Fruit fly (Drosophila melanogaster) whole organism, embryonic: ENCODE data around the gene EMC5.

Experiments
- Ada2b ChIP-seq: fragments of 200-800 bp; sonication (Bioruptor generic); IDR thresholded peaks from 2 replicates; pipeline ENCODE4 v1.3.6; 2022; ENCODE audit warnings: missing biosample characterization, missing genetic modification characterization
- Aef1 ChIP-seq: fragments of 200-800 bp; sonication (Bioruptor generic); IDR thresholded peaks from 3 replicates; pipeline ENCODE4 v1.3.6; 2022; ENCODE audit warnings: missing biosample characterization, missing genetic modification characterization
- CG10267 ChIP-seq: fragments of 200-800 bp; sonication (Bioruptor generic); optimal IDR thresholded peaks from 2 replicates; lab custom pipeline; 2018; ENCODE audit warnings: missing biosample characterization, mild to moderate bottlenecking, missing genetic modification characterization, moderate library complexity
- CG10321 ChIP-seq: fragments of 200-800 bp; sonication (Bioruptor generic); IDR thresholded peaks from 2 replicates; pipeline ENCODE4 v1.3.6; 2022; ENCODE audit warnings: missing biosample characterization, missing genetic modification characterization
- CG11093 ChIP-seq: fragments of 200-800 bp; sonication (Bioruptor generic); IDR thresholded peaks from 3 replicates; pipeline ENCODE4 v1.3.6; 2022; ENCODE audit warnings: missing biosample characterization, missing genetic modification characterization
- CG11247 ChIP-seq: fragments of 200-800 bp; sonication (Bioruptor generic); IDR thresholded peaks from 2 replicates; pipeline ENCODE4 v1.3.6; 2022; ENCODE audit warnings: missing biosample characterization, missing genetic modification characterization
- CG11723 ChIP-seq: fragments of 200-800 bp; sonication (Bioruptor generic); optimal IDR thresholded peaks from 2 replicates; lab custom pipeline; 2017; ENCODE audit warnings: missing biosample characterization, mild to moderate bottlenecking, missing genetic modification characterization
- CG14860 ChIP-seq: fragments of 200-800 bp; sonication (Bioruptor generic); IDR thresholded peaks from 3 replicates; pipeline ENCODE4 v1.3.6; 2022; ENCODE audit warnings: missing biosample characterization, missing genetic modification characterization; ENCODE audit not compliant: partially characterized antibody
- CG15011 ChIP-seq: fragments of 200-800 bp; sonication (Bioruptor generic); optimal IDR thresholded peaks from 3 replicates; lab custom pipeline; 2018; ENCODE audit warnings: missing biosample characterization, mild to moderate bottlenecking, missing genetic modification characterization
- CG15073 ChIP-seq: fragments of 200-800 bp; sonication (Bioruptor generic); optimal IDR thresholded peaks from 2 replicates; lab custom pipeline; 2016; ENCODE audit warnings: missing biosample characterization, missing genetic modification characterization
- CG17802 ChIP-seq: fragments of 200-800 bp; sonication (Bioruptor generic); optimal IDR thresholded peaks from 2 replicates; lab custom pipeline; 2018; ENCODE audit warnings: missing biosample characterization, mild to moderate bottlenecking, missing genetic modification characterization, moderate library complexity
- CG1832 ChIP-seq: fragments of 200-800 bp; sonication (Bioruptor generic); optimal IDR thresholded peaks from 2 replicates; lab custom pipeline; 2017; ENCODE audit warnings: missing biosample characterization, mild to moderate bottlenecking, missing genetic modification characterization, inconsistent platforms
- CG18619 ChIP-seq: fragments of 200-800 bp; sonication (Bioruptor generic); optimal IDR thresholded peaks from 3 replicates; lab custom pipeline; 2017; ENCODE audit warnings: missing biosample characterization, mild to moderate bottlenecking, missing genetic modification characterization
- CG18764 ChIP-seq: fragments of 200-800 bp; sonication (Bioruptor generic); optimal IDR thresholded peaks from 3 replicates; lab custom pipeline; 2016; ENCODE audit warnings: missing biosample characterization, missing genetic modification characterization
- CG2889 ChIP-seq: fragments of 200-800 bp; sonication (Bioruptor generic); IDR thresholded peaks from 3 replicates; pipeline ENCODE4 v1.3.6; 2022; ENCODE audit warnings: missing biosample characterization, missing genetic modification characterization
- CG31365 ChIP-seq: fragments of 200-800 bp; sonication (Bioruptor generic); optimal IDR thresholded peaks from 2 replicates; lab custom pipeline; 2018; ENCODE audit warnings: missing biosample characterization, mild to moderate bottlenecking, missing genetic modification characterization
- CG33213 ChIP-seq: fragments of 200-800 bp; sonication (Bioruptor generic); optimal IDR thresholded peaks from 3 replicates; lab custom pipeline; 2016; ENCODE audit warnings: missing biosample characterization, missing genetic modification characterization
- CG4730 ChIP-seq: fragments of 200-800 bp; sonication (Bioruptor generic); IDR thresholded peaks from 2 replicates; pipeline ENCODE4 v1.3.6; 2022; ENCODE audit warnings: missing biosample characterization, missing genetic modification characterization
- CG6175 ChIP-seq: fragments of 200-800 bp; sonication (Bioruptor generic); IDR thresholded peaks from 3 replicates; pipeline ENCODE4 v1.3.6; 2022; ENCODE audit warnings: missing biosample characterization, missing genetic modification characterization
- CG8388 ChIP-seq: fragments of 200-800 bp; sonication (Bioruptor generic); optimal IDR thresholded peaks from 2 replicates; lab custom pipeline; 2019; ENCODE audit warnings: missing biosample characterization, mild to moderate bottlenecking, missing genetic modification characterization, moderate library complexity
- CG8924 ChIP-seq: fragments of 200-800 bp; optimal IDR thresholded peaks from 3 replicates; lab custom pipeline; 2019; ENCODE audit warnings: missing biosample characterization, mild to moderate bottlenecking, missing genetic modification characterization, moderate library complexity
- CG8944 ChIP-seq: fragments of 200-800 bp; sonication (Bioruptor generic); optimal IDR thresholded peaks from 3 replicates; lab custom pipeline; 2016; ENCODE audit warnings: missing biosample characterization, missing genetic modification characterization
- CG9215 ChIP-seq: fragments of 200-800 bp; sonication (Bioruptor generic); IDR thresholded peaks from 2 replicates; pipeline ENCODE4 v1.3.6; 2022; ENCODE audit warnings: missing biosample characterization, missing genetic modification characterization
- CG9817 ChIP-seq: fragments of 200-800 bp; sonication (Bioruptor generic); optimal IDR thresholded peaks from 2 replicates; lab custom pipeline; 2018; ENCODE audit warnings: missing biosample characterization, mild to moderate bottlenecking, missing genetic modification characterization, moderate library complexity
- D ChIP-seq, 2 experiments: fragments of 200-800 bp in 1 of 2; fragments of >200 bp in 1 of 2; sonication (Bioruptor generic) in 1 of 2; optimal IDR thresholded peaks; 2 replicates in 1 of 2; 3 replicates in 1 of 2; lab custom pipeline; 2017; ENCODE audit warnings: mild to moderate bottlenecking in 1 of 2, missing biosample characterization in 1 of 2, missing genetic modification characterization in 1 of 2, missing genetic modification reagents in 1 of 2
- Dek ChIP-seq: fragments of 200-800 bp; sonication (Bioruptor generic); optimal IDR thresholded peaks from 3 replicates; lab custom pipeline; 2019; ENCODE audit warnings: missing biosample characterization, mild to moderate bottlenecking, missing genetic modification characterization, moderate library complexity
- Doc3 ChIP-seq: fragments of 200-800 bp; sonication (Bioruptor generic); IDR thresholded peaks from 3 replicates; pipeline ENCODE4 v1.3.6; 2022; ENCODE audit warnings: missing biosample characterization, missing genetic modification characterization; ENCODE audit not compliant: partially characterized antibody
- Hmx ChIP-seq: fragments of 200-800 bp; sonication (Bioruptor generic); optimal IDR thresholded peaks from 2 replicates; lab custom pipeline; 2016; ENCODE audit warnings: missing biosample characterization, missing genetic modification characterization
- Hr3 ChIP-seq: fragments of 200-800 bp; sonication (Bioruptor generic); optimal IDR thresholded peaks from 3 replicates; lab custom pipeline; 2016; ENCODE audit warnings: missing biosample characterization, missing genetic modification characterization
- Hr51 ChIP-seq, 2 experiments: fragments of 200-800 bp; sonication (Bioruptor generic); optimal IDR thresholded peaks; 2 replicates in 1 of 2; 3 replicates in 1 of 2; lab custom pipeline; 2016 to 2018; ENCODE audit warnings: missing biosample characterization in 2 of 2, missing genetic modification characterization in 2 of 2, mild to moderate bottlenecking in 1 of 2, moderate library complexity in 1 of 2
- Lim3 ChIP-seq: fragments of 200-800 bp; sonication (Bioruptor generic); IDR thresholded peaks from 2 replicates; pipeline ENCODE4 v1.3.6; 2022; ENCODE audit warnings: missing biosample characterization, missing genetic modification characterization
- Mrtf ChIP-seq: fragments of 200-800 bp; sonication (Bioruptor generic); IDR thresholded peaks from 3 replicates; pipeline ENCODE4 v1.3.6; 2022; ENCODE audit warnings: missing biosample characterization, missing genetic modification characterization
- Myb ChIP-seq: fragments of 200-800 bp; sonication (Bioruptor generic); optimal IDR thresholded peaks from 2 replicates; lab custom pipeline; 2016; ENCODE audit warnings: missing biosample characterization, missing genetic modification characterization
- Sox100B ChIP-seq: fragments of 200-800 bp; sonication (Bioruptor generic); optimal IDR thresholded peaks from 3 replicates; lab custom pipeline; 2018; ENCODE audit warnings: missing biosample characterization, mild to moderate bottlenecking, missing genetic modification characterization
- Tbp ChIP-seq: fragments of >200 bp; optimal IDR thresholded peaks from 2 replicates; lab custom pipeline; 2018; ENCODE audit warnings: missing biosample characterization, missing genetic modification characterization
- al ChIP-seq: fragments of 200-800 bp; sonication (Bioruptor generic); IDR thresholded peaks from 2 replicates; pipeline ENCODE4 v1.3.6; 2022; ENCODE audit warnings: missing biosample characterization, missing genetic modification characterization
- bab2 ChIP-seq: fragments of 200-800 bp; sonication (Bioruptor generic); optimal IDR thresholded peaks from 2 replicates; lab custom pipeline; 2016; ENCODE audit warnings: missing biosample characterization, missing genetic modification characterization
- bigmax ChIP-seq: fragments of 200-800 bp; sonication (Bioruptor generic); optimal IDR thresholded peaks from 2 replicates; lab custom pipeline; 2018; ENCODE audit warnings: missing biosample characterization, mild to moderate bottlenecking, missing genetic modification characterization
- dati ChIP-seq: fragments of 200-800 bp; sonication (Bioruptor generic); IDR thresholded peaks from 2 replicates; pipeline ENCODE4 v1.3.6; 2022; ENCODE audit warnings: missing biosample characterization, missing genetic modification characterization
- gt ChIP-seq: fragments of 200-800 bp; sonication (Bioruptor generic); IDR thresholded peaks from 2 replicates; pipeline ENCODE4 v1.3.6; 2022; ENCODE audit warnings: missing biosample characterization, missing genetic modification characterization
- lilli ChIP-seq: fragments of 200-800 bp; sonication (Bioruptor generic); optimal IDR thresholded peaks from 3 replicates; lab custom pipeline; 2016; ENCODE audit warnings: missing biosample characterization, missing genetic modification characterization
- oc ChIP-seq: fragments of 200-800 bp; sonication (Bioruptor generic); optimal IDR thresholded peaks from 2 replicates; lab custom pipeline; 2018; ENCODE audit warnings: missing biosample characterization, mild to moderate bottlenecking, missing genetic modification characterization, moderate library complexity
- pita ChIP-seq: fragments of 200-800 bp; sonication (Bioruptor generic); optimal IDR thresholded peaks from 2 replicates; lab custom pipeline; 2017; ENCODE audit warnings: missing biosample characterization, mild to moderate bottlenecking, missing genetic modification characterization
- sens ChIP-seq: fragments of 200-800 bp; sonication (Bioruptor generic); peaks from one replicate; lab custom pipeline; 2016; ENCODE audit warnings: missing biosample characterization, missing genetic modification characterization
- seq ChIP-seq: fragments of 200-800 bp; sonication (Bioruptor generic); IDR thresholded peaks from 2 replicates; pipeline ENCODE4 v1.3.6; 2022; ENCODE audit warnings: missing biosample characterization, missing genetic modification characterization
- stc ChIP-seq: fragments of 200-800 bp; sonication (Bioruptor generic); IDR thresholded peaks from 2 replicates; pipeline ENCODE4 v1.3.6; 2022; ENCODE audit warnings: missing biosample characterization, missing genetic modification characterization
- sug ChIP-seq: fragments of 200-800 bp; optimal IDR thresholded peaks from 2 replicates; lab custom pipeline; 2019; ENCODE audit warnings: missing biosample characterization, mild to moderate bottlenecking, missing genetic modification characterization, moderate library complexity
- tgo ChIP-seq: fragments of 200-800 bp; sonication (Bioruptor generic); IDR thresholded peaks from 3 replicates; pipeline ENCODE4 v1.3.6; 2022; ENCODE audit warnings: missing biosample characterization, missing genetic modification characterization
- tup ChIP-seq: fragments of 200-800 bp; sonication (Bioruptor generic); optimal IDR thresholded peaks from 2 replicates; lab custom pipeline; 2016; ENCODE audit warnings: missing biosample characterization, mild to moderate bottlenecking, missing genetic modification characterization, moderate library complexity
- tx ChIP-seq: fragments of 200-800 bp; sonication (Bioruptor generic); optimal IDR thresholded peaks from 2 replicates; lab custom pipeline; 2016; ENCODE audit warnings: missing biosample characterization, missing genetic modification characterization
- wdn ChIP-seq: fragments of 200-800 bp; sonication (Bioruptor generic); IDR thresholded peaks from 2 replicates; pipeline ENCODE4 v1.3.6; 2022; ENCODE audit warnings: missing biosample characterization, missing genetic modification characterization
- zf30C ChIP-seq: fragments of 200-800 bp; sonication (Bioruptor generic); optimal IDR thresholded peaks from 3 replicates; lab custom pipeline; 2018; ENCODE audit warnings: missing biosample characterization, mild to moderate bottlenecking, missing genetic modification characterization

The EMC5 gene

DNA sequence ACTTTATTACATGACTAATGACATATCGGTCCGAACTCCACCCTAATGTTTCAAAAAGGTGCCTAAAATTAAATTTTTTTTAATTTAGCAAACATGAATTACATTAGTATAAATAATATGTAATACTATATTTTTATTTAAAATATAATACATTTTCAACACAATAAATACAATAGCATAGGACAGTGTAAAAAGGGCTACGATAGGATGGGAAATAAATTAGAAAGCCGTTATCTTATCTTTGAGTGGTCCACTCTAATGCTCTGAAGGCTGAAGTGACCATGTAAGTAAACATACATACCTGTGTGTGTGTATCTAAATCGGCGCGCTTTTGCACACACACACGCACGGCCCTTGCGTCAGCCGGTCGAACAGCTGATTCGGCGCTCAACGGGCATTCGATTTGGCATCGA is 15.5 kb downstream of the EMC5 start, which contains the start of gene CG31793 (continued):
- no peak for TF ChIP-seq CG31365
- TF ChIP-seq CG2889 (GFP tag; lab: Robert Waterston, UW), result no peak
- peak; percentile 41 for TF ChIP-seq Sox100B (GFP tag; lab: Kevin White, UChicago)
- no peak for TF ChIP-seq wdn (GFP tag; lab: Robert Waterston, UW)
- TF ChIP-seq Aef1 (GFP tag; lab: Robert Waterston, UW), result 0 out of 3 replicates have a peak, but pooled peaks have one; percentile 16
- TF ChIP-seq CG10267, result peak; percentile 40
- no peak for TF ChIP-seq tup
- TF ChIP-seq Lim3 (GFP tag; lab: Robert Waterston, UW), result no peak
- TF ChIP-seq bab2, result no peak
- no peak for TF ChIP-seq CG11723 (GFP tag; lab: Kevin White, UChicago)
- peak; percentile 58; the same call in 1 of the 2 replicates for TF ChIP-seq Ada2b (GFP tag; lab: Robert Waterston, UW)
- TF ChIP-seq gt (GFP tag; lab: Robert Waterston, UW), result no peak
- TF ChIP-seq tgo (GFP tag; lab: Robert Waterston, UW), result peak; percentile 43; the same call in 1 of the 3 replicates
- peak; percentile 33; the same call in 1 of the 2 replicates for TF ChIP-seq CG10321
- TF ChIP-seq D (optimal IDR thresholded peaks at IDR 0.05; lab: Kevin White, UChicago), result no peak
- no peak for TF ChIP-seq D (GFP tag; optimal IDR thresholded peaks at IDR 0.05; lab: Kevin White, UChicago)
- TF ChIP-seq CG33213 (GFP tag; lab: Kevin White, UChicago), result no peak
- peak; percentile 68 for TF ChIP-seq sug (tag; lab: Kevin White, UChicago)
- TF ChIP-seq Dek, result peak; percentile 68
- no peak for TF ChIP-seq CG9215 (GFP tag; lab: Robert Waterston, UW)
- no peak for TF ChIP-seq dati
- no peak for TF ChIP-seq Doc3 (GFP tag; lab: Robert Waterston, UW)
- TF ChIP-seq CG15073 (GFP tag; lab: Kevin White, UChicago), result no peak
- peak; percentile 32 for TF ChIP-seq CG18619
- no peak for TF ChIP-seq CG4730 (GFP tag; lab: Robert Waterston, UW)
- no peak for TF ChIP-seq oc (tag; lab: Kevin White, UChicago)
- no peak for TF ChIP-seq CG11093 (GFP tag; lab: Robert Waterston, UW)
- TF ChIP-seq Mrtf, result no peak
- no peak for TF ChIP-seq Myb
- no peak for TF ChIP-seq CG17802 (tag; lab: Kevin White, UChicago)
- no peak for TF ChIP-seq stc
- TF ChIP-seq CG1832, result no peak
- TF ChIP-seq zf30C (GFP tag; lab: Kevin White, UChicago), result no peak
- no peak for TF ChIP-seq Hmx (GFP tag; lab: Kevin White, UChicago)
- peak; percentile 66 for TF ChIP-seq sens (GFP tag; lab: Kevin White, UChicago)
- TF ChIP-seq CG8944 (GFP tag; lab: Kevin White, UChicago), result no peak
- peak; percentile 5 for TF ChIP-seq CG15011 (GFP tag; lab: Kevin White, UChicago)
- TF ChIP-seq Hr3, result peak; percentile 24
- no peak for TF ChIP-seq al (GFP tag; lab: Robert Waterston, UW)
- TF ChIP-seq CG9817, result peak; percentile 20
- no peak for TF ChIP-seq CG6175 (GFP tag; lab: Robert Waterston, UW)
- TF ChIP-seq seq (GFP tag; lab: Robert Waterston, UW), result no peak
- no peak for TF ChIP-seq tx (GFP tag; lab: Kevin White, UChicago)
- TF ChIP-seq CG8388 (GFP tag; lab: Kevin White, UChicago), result peak; percentile 36
- TF ChIP-seq CG11247 (GFP tag; lab: Robert Waterston, UW), result no peak
- no peak for TF ChIP-seq bigmax (GFP tag; lab: Kevin White, UChicago)
- peak in 1 of 2 experiments; percentile 79 for TF ChIP-seq Hr51 (GFP tag; optimal IDR thresholded peaks at IDR 0.05; lab: Kevin White, UChicago)
- TF ChIP-seq CG18764 (GFP tag; lab: Kevin White, UChicago), result no peak
- TF ChIP-seq pita (GFP tag; lab: Kevin White, UChicago), result no peak
- no peak for TF ChIP-seq Tbp (GFP tag; lab: Kevin White, UChicago)
- TF ChIP-seq lilli, result peak; percentile 25
- peak; percentile 67 for TF ChIP-seq CG8924 (tag; lab: Kevin White, UChicago)
- no peak for TF ChIP-seq CG14860 (GFP tag; lab: Robert Waterston, UW)
